Fruit fly (Drosophila melanogaster) whole organism, embryonic: ENCODE results near the gene ArgRS-m.

Source experiments
- Antp ChIP-seq: fragments of 200-800 bp; sonication (Bioruptor generic); optimal IDR thresholded peaks from 3 replicates; lab custom pipeline; 2016; ENCODE audit warnings: missing biosample characterization, missing genetic modification characterization
- Atf6 ChIP-seq: fragments of 200-800 bp; sonication (Bioruptor generic); IDR thresholded peaks from 2 replicates; pipeline ENCODE4 v1.3.6; 2022; ENCODE audit warnings: missing biosample characterization, missing genetic modification characterization
- CG10543 ChIP-seq: fragments of 200-800 bp; sonication (Bioruptor generic); optimal IDR thresholded peaks from 3 replicates; lab custom pipeline; 2017; ENCODE audit warnings: missing biosample characterization, mild to moderate bottlenecking, missing genetic modification characterization, moderate library complexity
- CG11695 ChIP-seq: fragments of 200-800 bp; sonication (Bioruptor generic); IDR thresholded peaks from 3 replicates; pipeline ENCODE4 v1.3.6; 2022; ENCODE audit warnings: missing biosample characterization, missing genetic modification characterization
- CG11696 ChIP-seq: fragments of 200-800 bp; sonication (Bioruptor generic); IDR thresholded peaks from 2 replicates; pipeline ENCODE4 v1.3.6; 2022; ENCODE audit warnings: missing biosample characterization, missing genetic modification characterization
- CG14710 ChIP-seq: fragments of 200-800 bp; sonication (Bioruptor generic); optimal IDR thresholded peaks from 3 replicates; lab custom pipeline; 2019; ENCODE audit warnings: missing biosample characterization, mild to moderate bottlenecking, missing genetic modification characterization, moderate library complexity
- CG1603 ChIP-seq: fragments of 200-800 bp; sonication (Bioruptor generic); optimal IDR thresholded peaks from 2 replicates; lab custom pipeline; 2019; ENCODE audit warnings: missing biosample characterization, mild to moderate bottlenecking, missing genetic modification characterization, moderate library complexity
- CG17186 ChIP-seq: fragments of 200-800 bp; sonication (Bioruptor generic); optimal IDR thresholded peaks from 3 replicates; lab custom pipeline; 2017; ENCODE audit warnings: missing biosample characterization, missing genetic modification reagents, missing genetic modification characterization
- CG18476 ChIP-seq: fragments of 200-800 bp; sonication (Bioruptor generic); optimal IDR thresholded peaks from 2 replicates; lab custom pipeline; 2016; ENCODE audit warnings: missing biosample characterization, mild to moderate bottlenecking, missing genetic modification characterization
- CG18619 ChIP-seq: fragments of 200-800 bp; sonication (Bioruptor generic); optimal IDR thresholded peaks from 3 replicates; lab custom pipeline; 2017; ENCODE audit warnings: missing biosample characterization, mild to moderate bottlenecking, missing genetic modification characterization
- CG3065 ChIP-seq: fragments of 200-800 bp; sonication (Bioruptor generic); optimal IDR thresholded peaks from 2 replicates; lab custom pipeline; 2016; ENCODE audit warnings: missing biosample characterization, missing genetic modification characterization
- CG31365 ChIP-seq: fragments of 200-800 bp; sonication (Bioruptor generic); optimal IDR thresholded peaks from 2 replicates; lab custom pipeline; 2018; ENCODE audit warnings: missing biosample characterization, mild to moderate bottlenecking, missing genetic modification characterization
- CG3407 ChIP-seq: fragments of 200-800 bp; sonication (Bioruptor generic); optimal IDR thresholded peaks from 2 replicates; lab custom pipeline; 2018; ENCODE audit warnings: missing biosample characterization, mild to moderate bottlenecking, missing genetic modification characterization
- CG3838 ChIP-seq: fragments of 200-800 bp; sonication (Bioruptor generic); optimal IDR thresholded peaks from 3 replicates; lab custom pipeline; 2016; ENCODE audit warnings: missing biosample characterization, missing genetic modification characterization
- CG4328 ChIP-seq: fragments of 200-800 bp; sonication (Bioruptor generic); optimal IDR thresholded peaks from 3 replicates; lab custom pipeline; 2017; ENCODE audit warnings: missing biosample characterization, missing genetic modification reagents, missing genetic modification characterization
- CG43689 ChIP-seq: fragments of 200-800 bp; sonication (Bioruptor generic); IDR thresholded peaks from 2 replicates; pipeline ENCODE4 v1.3.6; 2022; ENCODE audit warnings: missing biosample characterization, missing genetic modification characterization
- CG4730 ChIP-seq: fragments of 200-800 bp; sonication (Bioruptor generic); IDR thresholded peaks from 2 replicates; pipeline ENCODE4 v1.3.6; 2022; ENCODE audit warnings: missing biosample characterization, missing genetic modification characterization
- CG4820 ChIP-seq: fragments of 200-800 bp; sonication (Bioruptor generic); optimal IDR thresholded peaks from 3 replicates; lab custom pipeline; 2016; ENCODE audit warnings: missing biosample characterization, missing genetic modification characterization
- CG7839 ChIP-seq: fragments of 200-800 bp; sonication (Bioruptor generic); optimal IDR thresholded peaks from 3 replicates; lab custom pipeline; 2018; ENCODE audit warnings: missing biosample characterization, mild to moderate bottlenecking, missing genetic modification characterization, moderate library complexity
- Dll ChIP-seq: fragments of 200-800 bp; sonication (Bioruptor generic); IDR thresholded peaks from 4 replicates; pipeline ENCODE4 v1.3.6; 2022; ENCODE audit warnings: missing biosample characterization, missing genetic modification characterization; ENCODE audit not compliant: partially characterized antibody
- Ets65A ChIP-seq: fragments of 200-800 bp; sonication (Bioruptor generic); peaks from one replicate; lab custom pipeline; 2016; ENCODE audit warnings: missing biosample characterization, missing genetic modification characterization
- H2.0 ChIP-seq: fragments of 200-800 bp; sonication (Bioruptor generic); IDR thresholded peaks from 2 replicates; pipeline ENCODE4 v1.3.6; 2022; ENCODE audit warnings: missing biosample characterization, missing genetic modification characterization
- HLH54F ChIP-seq: fragments of 200-800 bp; sonication (Bioruptor generic); optimal IDR thresholded peaks from 3 replicates; lab custom pipeline; 2016; ENCODE audit warnings: missing biosample characterization, missing genetic modification characterization
- Hmx ChIP-seq: fragments of 200-800 bp; sonication (Bioruptor generic); optimal IDR thresholded peaks from 2 replicates; lab custom pipeline; 2016; ENCODE audit warnings: missing biosample characterization, missing genetic modification characterization
- Lim3 ChIP-seq: fragments of 200-800 bp; sonication (Bioruptor generic); IDR thresholded peaks from 2 replicates; pipeline ENCODE4 v1.3.6; 2022; ENCODE audit warnings: missing biosample characterization, missing genetic modification characterization
- Neu2 ChIP-seq: fragments of 200-800 bp; sonication (Bioruptor generic); optimal IDR thresholded peaks from 3 replicates; lab custom pipeline; 2016; ENCODE audit warnings: missing biosample characterization, missing genetic modification characterization, borderline replicate concordance
- Poxn ChIP-seq: fragments of 200-800 bp; sonication (Bioruptor generic); IDR thresholded peaks from 2 replicates; pipeline ENCODE4 v1.3.6; 2022; ENCODE audit warnings: missing biosample characterization, missing genetic modification characterization
- Rx ChIP-seq: fragments of 200-800 bp; sonication (Bioruptor generic); IDR thresholded peaks from 2 replicates; pipeline ENCODE4 v1.3.6; 2022; ENCODE audit warnings: missing biosample characterization, missing genetic modification characterization
- Spps ChIP-seq: fragments of 200-800 bp; sonication (Bioruptor generic); optimal IDR thresholded peaks from 2 replicates; lab custom pipeline; 2018; ENCODE audit warnings: missing biosample characterization, mild to moderate bottlenecking, missing genetic modification characterization
- ac ChIP-seq: fragments of 200-800 bp; sonication (Bioruptor generic); optimal IDR thresholded peaks from 3 replicates; lab custom pipeline; 2017; ENCODE audit warnings: missing biosample characterization, mild to moderate bottlenecking, missing genetic modification characterization
- aop ChIP-seq: fragments of 200-800 bp; sonication (Bioruptor generic); IDR thresholded peaks from 2 replicates; pipeline ENCODE4 v1.3.6; 2022; ENCODE audit warnings: missing biosample characterization, missing genetic modification characterization
- bab2 ChIP-seq: fragments of 200-800 bp; sonication (Bioruptor generic); optimal IDR thresholded peaks from 2 replicates; lab custom pipeline; 2016; ENCODE audit warnings: missing biosample characterization, missing genetic modification characterization
- bbx ChIP-seq: fragments of 200-800 bp; sonication (Bioruptor generic); IDR thresholded peaks from 2 replicates; pipeline ENCODE4 v1.3.6; 2022; ENCODE audit warnings: missing biosample characterization, missing genetic modification characterization; ENCODE audit not compliant: partially characterized antibody
- bcd ChIP-seq: fragments of 200-800 bp; sonication (Bioruptor generic); optimal IDR thresholded peaks from 2 replicates; lab custom pipeline; 2017; ENCODE audit warnings: missing biosample characterization, mild to moderate bottlenecking, missing genetic modification characterization
- chm ChIP-seq: fragments of 200-800 bp; sonication (Bioruptor generic); IDR thresholded peaks from 2 replicates; pipeline ENCODE4 v1.3.6; 2022; ENCODE audit warnings: missing biosample characterization, missing genetic modification characterization
- corto ChIP-seq: fragments of 200-800 bp; sonication (Bioruptor generic); optimal IDR thresholded peaks from 2 replicates; lab custom pipeline; 2016; ENCODE audit warnings: missing biosample characterization, mild to moderate bottlenecking, missing genetic modification characterization, moderate library complexity
- dan ChIP-seq: fragments of 200-800 bp; sonication (Bioruptor generic); IDR thresholded peaks from 2 replicates; pipeline ENCODE4 v1.3.6; 2022; ENCODE audit warnings: missing biosample characterization, missing genetic modification characterization
- dpn ChIP-seq, 2 experiments: fragments of 200-800 bp; sonication (Bioruptor generic); optimal IDR thresholded peaks; 3 replicates each; lab custom pipeline; 2016; ENCODE audit warnings: missing biosample characterization in 2 of 2, missing genetic modification characterization in 2 of 2
- fd102C ChIP-seq: fragments of 200-800 bp; sonication (Bioruptor generic); optimal IDR thresholded peaks from 2 replicates; lab custom pipeline; 2018; ENCODE audit warnings: missing biosample characterization, mild to moderate bottlenecking, missing genetic modification characterization, moderate library complexity
- fd64A ChIP-seq: fragments of 200-800 bp; sonication (Bioruptor generic); optimal IDR thresholded peaks from 3 replicates; lab custom pipeline; 2018; ENCODE audit warnings: missing biosample characterization, mild to moderate bottlenecking, missing genetic modification characterization
- grn ChIP-seq: fragments of 200-800 bp; sonication (Bioruptor generic); optimal IDR thresholded peaks from 3 replicates; lab custom pipeline; 2017; ENCODE audit warnings: missing biosample characterization, missing genetic modification characterization
- inv ChIP-seq: fragments of 200-800 bp; sonication (Bioruptor generic); IDR thresholded peaks from 2 replicates; pipeline ENCODE4 v1.3.6; 2022; ENCODE audit warnings: missing biosample characterization, missing genetic modification characterization; ENCODE audit not compliant: partially characterized antibody
- lbe ChIP-seq: fragments of 200-800 bp; sonication (Bioruptor generic); optimal IDR thresholded peaks from 2 replicates; lab custom pipeline; 2016; ENCODE audit warnings: missing biosample characterization, mild to moderate bottlenecking, missing genetic modification characterization
- maf-S ChIP-seq: fragments of 200-800 bp; sonication (Bioruptor generic); optimal IDR thresholded peaks from 2 replicates; lab custom pipeline; 2016; ENCODE audit warnings: missing biosample characterization, missing genetic modification characterization
- nmo ChIP-seq: fragments of 200-800 bp; sonication (Bioruptor generic); optimal IDR thresholded peaks from 2 replicates; lab custom pipeline; 2018; ENCODE audit warnings: missing biosample characterization, mild to moderate bottlenecking, missing genetic modification characterization, moderate library complexity
- rib ChIP-seq: fragments of 200-800 bp; sonication (Bioruptor generic); IDR thresholded peaks from 2 replicates; pipeline ENCODE4 v1.3.6; 2022; ENCODE audit warnings: missing biosample characterization, missing genetic modification characterization
- sens-2 ChIP-seq: fragments of 200-800 bp; sonication (Bioruptor generic); IDR thresholded peaks from 2 replicates; pipeline ENCODE4 v1.3.6; 2022; ENCODE audit warnings: missing biosample characterization, missing genetic modification characterization
- slou ChIP-seq: fragments of 200-800 bp; sonication (Bioruptor generic); optimal IDR thresholded peaks from 3 replicates; lab custom pipeline; 2016; ENCODE audit warnings: missing biosample characterization, missing genetic modification characterization
- stwl ChIP-seq: fragments of 200-800 bp; sonication (Bioruptor generic); optimal IDR thresholded peaks from 3 replicates; lab custom pipeline; 2018; ENCODE audit warnings: missing biosample characterization, mild to moderate bottlenecking, missing genetic modification characterization, moderate library complexity
- tup ChIP-seq: fragments of 200-800 bp; sonication (Bioruptor generic); optimal IDR thresholded peaks from 2 replicates; lab custom pipeline; 2016; ENCODE audit warnings: missing biosample characterization, mild to moderate bottlenecking, missing genetic modification characterization, moderate library complexity
- wor ChIP-seq: fragments of 200-800 bp; sonication (Bioruptor generic); IDR thresholded peaks from 2 replicates; pipeline ENCODE4 v1.3.6; 2022; ENCODE audit warnings: missing biosample characterization, missing genetic modification characterization
- zen2 ChIP-seq: fragments of 200-800 bp; sonication (Bioruptor generic); IDR thresholded peaks from 3 replicates; pipeline ENCODE4 v1.3.6; 2022; ENCODE audit warnings: missing biosample characterization, missing genetic modification characterization; ENCODE audit not compliant: partially characterized antibody

The ArgRS-m gene

DNA sequence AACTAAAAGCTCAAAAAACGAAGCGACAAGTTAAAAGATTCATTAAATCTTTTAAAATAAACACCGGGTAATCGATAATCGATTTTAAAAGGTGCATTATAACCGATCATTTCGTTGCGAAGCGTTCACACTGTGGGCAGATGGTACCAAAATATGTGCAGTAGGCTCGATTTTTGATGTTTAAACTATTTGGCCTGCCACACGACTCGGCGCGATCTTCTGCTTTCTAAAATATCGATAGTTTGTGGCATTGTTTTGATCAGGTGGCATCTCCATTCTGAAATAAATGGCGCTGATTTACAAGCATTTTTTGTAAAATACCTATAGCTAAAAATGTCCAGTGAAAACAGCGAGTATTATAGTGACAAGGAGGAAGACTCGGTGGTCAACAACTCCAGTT, 33.4 kb downstream of the ArgRS-m start, which contains the start of the genes CG10445 and lds (continued):
- TF ChIP-seq rib (GFP tag; lab: Robert Waterston, UW) (no peak), CG17186 (GFP tag; lab: Kevin White, UChicago) (peak; percentile 79), lbe (GFP tag; lab: Kevin White, UChicago) (no peak), H2.0 (GFP tag; lab: Robert Waterston, UW) (no peak), Antp (GFP tag; lab: Kevin White, UChicago) (no peak), stwl (tag; lab: Kevin White, UChicago) (peak; percentile 90), grn (GFP tag; lab: Kevin White, UChicago) (no peak), Lim3 (no peak), Neu2 (GFP tag; lab: Kevin White, UChicago) (no peak), fd102C (GFP tag; lab: Kevin White, UChicago) (no peak), sens-2 (no peak), tup (GFP tag; lab: Kevin White, UChicago) (no peak), zen2 (GFP tag; lab: Robert Waterston, UW) (peak; percentile 71), CG3838 (GFP tag; lab: Kevin White, UChicago) (no peak), CG18476 (no peak), bab2 (no peak), aop (no peak), ac (GFP tag; lab: Kevin White, UChicago) (no peak), Atf6 (GFP tag; lab: Robert Waterston, UW) (no peak), CG7839 (tag; lab: Kevin White, UChicago) (no peak), CG4328 (GFP tag; lab: Kevin White, UChicago) (no peak), CG4730 (GFP tag; lab: Robert Waterston, UW) (no peak), CG3065 (no peak), HLH54F (GFP tag; lab: Kevin White, UChicago) (peak; percentile 29), bcd (GFP tag; lab: Kevin White, UChicago) (no peak), Ets65A (peak; percentile 86), bbx (GFP tag; lab: Robert Waterston, UW) (peak; percentile 91), CG4820 (GFP tag; lab: Kevin White, UChicago) (no peak), CG3407 (GFP tag; lab: Kevin White, UChicago) (no peak), Spps (tag; lab: Kevin White, UChicago) (no peak), maf-S (GFP tag; lab: Kevin White, UChicago) (no peak), CG14710 (peak; percentile 64), Rx (GFP tag; lab: Robert Waterston, UW) (no peak), Poxn (GFP tag; lab: Robert Waterston, UW) (no peak), CG11696 (GFP tag; lab: Robert Waterston, UW) (no peak), dan (GFP tag; lab: Robert Waterston, UW) (no peak), CG11695 (GFP tag; lab: Robert Waterston, UW) (no peak), CG31365 (tag; lab: Kevin White, UChicago) (no peak), CG10543 (no peak), Hmx (no peak), corto (GFP tag; lab: Kevin White, UChicago) (no peak), chm (GFP tag; lab: Robert Waterston, UW) (no peak), inv (GFP tag; lab: Robert Waterston, UW) (peak; percentile 73), CG1603 (tag; lab: Kevin White, UChicago) (peak; percentile 89), slou (no peak), CG18619 (GFP tag; lab: Kevin White, UChicago) (no peak), nmo (GFP tag; lab: Kevin White, UChicago) (peak; percentile 57), CG43689 (no peak), fd64A (GFP tag; lab: Kevin White, UChicago) (no peak), wor (GFP tag; lab: Robert Waterston, UW) (no peak), Dll (GFP tag; lab: Robert Waterston, UW) (peak; percentile 87), dpn (GFP tag; optimal IDR thresholded peaks at IDR 0.05; lab: Kevin White, UChicago) (peak; percentile 0 to 37)
